Fruit fly (Drosophila melanogaster) S2 (cell line): ENCODE measurements around the gene Eip63E.

ENCODE experiments used
- CG8478 ChIP-seq: fragments of >200 bp; optimal IDR thresholded peaks from 2 replicates; lab custom pipeline; 2018
- CTCF ChIP-seq, 2 experiments: fragments of >200 bp; optimal IDR thresholded peaks; 2 replicates each; lab custom pipeline; 2018

Eip63E gene

dm6 chr3L:3516485-3516884 lies 934 bp downstream of the Eip63E start:
- TF ChIP-seq CTCF (optimal IDR thresholded peaks at IDR 0.05; lab: Kevin White, UChicago) (no peak), CG8478 (no peak)

DNA sequence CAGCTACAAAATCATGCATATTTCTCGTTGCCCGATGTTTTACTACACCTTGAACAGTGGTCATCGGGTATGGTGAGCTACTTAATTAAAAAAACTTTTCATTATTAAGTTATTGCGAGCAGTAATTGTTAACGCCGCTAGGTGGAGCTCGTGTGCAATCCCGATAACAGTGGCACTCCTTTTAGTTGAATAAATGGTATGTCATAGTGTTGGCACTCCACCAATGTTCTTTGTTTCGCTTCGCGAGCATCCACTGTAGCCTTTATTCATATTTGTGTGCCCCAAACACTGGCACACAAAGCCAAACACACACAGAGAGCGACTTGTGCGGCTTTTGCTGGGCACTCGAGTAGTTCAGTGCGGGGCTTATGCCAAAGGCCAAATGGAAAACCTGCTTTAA lies 2.3 kb downstream of the Eip63E start:
- TF ChIP-seq CG8478: no peak
- TF ChIP-seq CTCF (optimal IDR thresholded peaks at IDR 0.05; lab: Kevin White, UChicago): peak; percentile 67 to 71

- TF ChIP-seq CG8478 (no peak), CTCF (optimal IDR thresholded peaks at IDR 0.05; lab: Kevin White, UChicago) (no peak)
Observed at dm6 chr3L:3518512-3519492, 3.3 kb downstream of the Eip63E start.

dm6 chr3L:3523766-3524165 lies 8.2 kb downstream of the Eip63E start:
- TF ChIP-seq CTCF (optimal IDR thresholded peaks at IDR 0.05; lab: Kevin White, UChicago): no peak
- no peak for TF ChIP-seq CG8478

- TF ChIP-seq CG8478 (no peak), CTCF (optimal IDR thresholded peaks at IDR 0.05; lab: Kevin White, UChicago) (no peak)
Observed at dm6 chr3L:3530588-3531264, 15.2 kb downstream of the Eip63E start.

DNA sequence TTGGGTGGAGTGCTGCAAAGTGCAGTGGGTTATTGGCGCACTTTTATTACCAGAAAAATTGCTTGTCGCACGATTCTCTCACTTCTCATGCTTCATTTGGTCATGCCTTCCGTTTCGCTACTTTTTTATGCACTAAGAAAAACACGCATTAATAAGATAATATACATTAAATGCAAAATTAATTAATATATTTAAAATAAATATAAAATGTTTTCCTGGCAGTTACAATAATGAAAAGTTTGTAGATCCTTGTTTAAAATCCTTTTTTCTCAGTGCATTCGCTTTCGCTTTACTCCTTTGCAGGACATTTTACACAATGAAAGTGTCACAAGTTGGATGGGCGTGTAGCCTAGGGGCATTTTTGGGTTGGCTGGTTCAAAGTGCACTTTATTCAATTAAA lies 15.8 kb downstream of the Eip63E start:
- TF ChIP-seq CTCF (optimal IDR thresholded peaks at IDR 0.05; lab: Kevin White, UChicago): no peak
- no peak for TF ChIP-seq CG8478

- TF ChIP-seq CG8478 (no peak), CTCF (optimal IDR thresholded peaks at IDR 0.05; lab: Kevin White, UChicago) (no peak)
Observed at dm6 chr3L:3532867-3533266, 17.3 kb downstream of the Eip63E start.

dm6 chr3L:3534216-3534615 lies 18.7 kb downstream of the Eip63E start:
- TF ChIP-seq CTCF (optimal IDR thresholded peaks at IDR 0.05; lab: Kevin White, UChicago) (no peak), CG8478 (no peak)

- no peak for TF ChIP-seq CTCF (optimal IDR thresholded peaks at IDR 0.05; lab: Kevin White, UChicago)
- TF ChIP-seq CG8478: no peak
Observed at dm6 chr3L:3535674-3536073, 20.1 kb downstream of the Eip63E start.

dm6 chr3L:3536414-3536813 lies 20.9 kb downstream of the Eip63E start:
- TF ChIP-seq CG8478: no peak
- TF ChIP-seq CTCF (optimal IDR thresholded peaks at IDR 0.05; lab: Kevin White, UChicago): no peak

DNA sequence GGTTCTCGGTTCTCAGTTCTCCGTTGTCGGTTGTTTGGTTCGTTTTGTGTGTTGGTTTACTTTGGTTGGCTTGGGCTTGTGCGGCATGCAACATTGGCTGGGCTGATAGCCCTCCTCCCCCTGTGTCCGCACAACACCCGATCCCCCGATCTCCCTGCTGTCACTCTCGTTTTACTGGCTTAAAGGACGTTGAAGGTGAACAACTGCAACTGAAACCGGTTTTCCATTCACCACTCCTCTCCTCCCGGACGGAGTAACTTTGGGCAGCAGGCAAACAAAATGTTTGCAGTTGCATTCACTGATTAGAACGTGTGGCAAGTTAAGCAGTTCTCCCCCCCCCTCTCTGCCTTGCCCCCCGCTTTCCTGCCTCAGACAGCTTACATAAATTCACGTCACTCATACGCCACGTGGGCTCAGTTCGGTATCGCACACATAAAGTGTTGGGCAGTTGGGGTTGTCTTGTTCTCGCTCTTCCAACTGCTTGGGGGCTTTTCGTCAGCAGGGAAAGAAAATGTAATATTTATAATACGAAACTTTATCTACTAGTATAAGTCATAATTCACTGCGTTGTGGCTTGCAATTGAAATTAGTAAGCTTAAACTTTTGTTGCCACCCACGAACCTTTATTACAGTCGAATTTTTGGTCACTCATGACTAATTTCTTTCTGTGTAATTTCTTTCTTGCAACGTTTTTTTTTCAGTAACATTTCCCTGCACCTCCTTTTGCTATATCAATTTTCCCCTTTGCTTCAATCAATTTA lies 21.5 kb downstream of the Eip63E start:
- TF ChIP-seq CTCF (optimal IDR thresholded peaks at IDR 0.05; lab: Kevin White, UChicago): no peak
- no peak for TF ChIP-seq CG8478

DNA sequence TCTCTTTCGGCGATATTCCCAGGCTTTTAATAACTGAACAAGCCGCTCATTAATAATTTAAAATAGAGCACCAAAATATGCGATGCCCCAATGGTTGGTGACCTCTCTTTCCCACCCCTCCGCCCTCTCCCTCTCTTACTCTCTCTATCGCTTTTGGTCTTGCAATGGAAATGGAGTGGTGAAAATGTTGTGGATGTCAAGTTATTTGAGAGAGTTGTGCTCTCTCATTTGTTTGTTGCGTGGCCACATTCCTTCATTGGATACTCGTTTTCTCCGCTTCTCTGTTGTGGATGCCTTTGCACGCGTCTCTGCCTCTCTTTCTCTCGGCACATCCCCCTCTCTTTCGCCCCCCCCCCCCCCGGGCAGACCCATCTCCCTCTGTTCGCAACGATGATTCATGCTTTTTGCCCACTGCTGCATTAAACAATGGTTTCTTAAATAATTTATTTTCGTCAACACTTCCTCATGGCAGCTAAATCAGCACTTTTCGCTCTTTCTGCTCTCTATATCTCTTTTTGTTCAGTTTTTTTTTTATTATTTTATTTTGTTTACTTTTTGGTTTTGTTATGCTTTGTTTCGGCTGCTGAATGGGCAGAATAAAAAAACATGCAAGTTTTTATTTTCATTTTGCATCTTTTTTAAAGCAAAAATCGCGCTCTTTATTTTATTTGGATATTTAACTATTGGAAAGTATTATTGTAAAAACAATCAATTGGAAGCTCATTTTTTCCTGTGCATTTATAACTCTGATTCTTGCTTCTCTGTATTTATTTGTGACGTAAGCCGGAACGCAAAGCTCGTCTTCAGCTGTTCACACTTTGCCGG lies 27.2 kb downstream of the Eip63E start:
- TF ChIP-seq CTCF (optimal IDR thresholded peaks at IDR 0.05; lab: Kevin White, UChicago): no peak

DNA sequence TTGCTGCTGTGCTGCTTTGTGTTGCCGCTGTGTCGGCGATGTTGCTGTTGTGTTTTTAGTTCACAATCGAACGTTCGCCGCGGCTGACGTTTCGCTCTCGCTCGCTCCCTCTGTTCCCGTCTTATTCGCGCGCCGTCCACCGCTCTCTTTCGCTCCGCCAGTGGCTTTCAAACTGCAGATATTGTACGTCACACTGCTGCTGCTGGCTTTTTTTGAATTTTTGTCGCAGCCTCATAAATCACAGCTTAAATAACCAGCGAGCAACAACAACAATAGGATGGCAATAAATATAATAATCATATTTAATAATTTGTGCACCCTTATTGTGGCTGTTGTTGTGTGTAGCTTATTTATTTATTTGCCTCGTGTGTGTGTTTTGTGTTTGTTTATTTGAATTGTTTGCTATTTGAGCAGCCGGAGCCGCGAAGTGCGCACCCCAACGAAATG lies 28.0 kb downstream of the Eip63E start:
- TF ChIP-seq CTCF (optimal IDR thresholded peaks at IDR 0.05; lab: Kevin White, UChicago) (no peak), CG8478 (no peak)

- TF ChIP-seq CTCF (optimal IDR thresholded peaks at IDR 0.05; lab: Kevin White, UChicago): no peak
- no peak for TF ChIP-seq CG8478
Observed at dm6 chr3L:3544221-3544620, 28.7 kb downstream of the Eip63E start.

dm6 chr3L:3544930-3545329 lies 29.4 kb downstream of the Eip63E start:
- no peak for TF ChIP-seq CTCF (optimal IDR thresholded peaks at IDR 0.05; lab: Kevin White, UChicago)
- no peak for TF ChIP-seq CG8478
